Fruit fly (Drosophila melanogaster) whole organism, embryonic: ENCODE measurements around the gene CG14331.

Source experiments
- Ada2b ChIP-seq: fragments of 200-800 bp; sonication (Bioruptor generic); IDR thresholded peaks from 2 replicates; pipeline ENCODE4 v1.3.6; 2022; ENCODE audit warnings: missing biosample characterization, missing genetic modification characterization
- Aef1 ChIP-seq: fragments of 200-800 bp; sonication (Bioruptor generic); IDR thresholded peaks from 3 replicates; pipeline ENCODE4 v1.3.6; 2022; ENCODE audit warnings: missing biosample characterization, missing genetic modification characterization
- CG1024 ChIP-seq: fragments of 200-800 bp; sonication (Bioruptor generic); IDR thresholded peaks from 2 replicates; pipeline ENCODE4 v1.3.6; 2022; ENCODE audit warnings: missing biosample characterization, missing genetic modification characterization
- CG10959 ChIP-seq: fragments of 200-800 bp; sonication (Bioruptor generic); IDR thresholded peaks from 2 replicates; pipeline ENCODE4 v1.3.6; 2022; ENCODE audit warnings: missing biosample characterization, missing genetic modification characterization
- CG12104 ChIP-seq: fragments of 200-800 bp; sonication (Bioruptor generic); optimal IDR thresholded peaks from 3 replicates; lab custom pipeline; 2016; ENCODE audit warnings: missing biosample characterization, missing genetic modification characterization
- CG1233 ChIP-seq: fragments of 200-800 bp; sonication (Bioruptor generic); optimal IDR thresholded peaks from 4 replicates; lab custom pipeline; 2018; ENCODE audit warnings: missing biosample characterization, mild to moderate bottlenecking, missing genetic modification characterization
- CG15696 ChIP-seq: fragments of 200-800 bp; sonication (Bioruptor generic); optimal IDR thresholded peaks from 2 replicates; lab custom pipeline; 2019; ENCODE audit warnings: missing biosample characterization, mild to moderate bottlenecking, missing genetic modification characterization, moderate library complexity
- CG17328 ChIP-seq: fragments of 200-800 bp; sonication (Bioruptor generic); IDR thresholded peaks from 2 replicates; pipeline ENCODE4 v1.3.6; 2022; ENCODE audit warnings: missing biosample characterization, missing genetic modification characterization
- CG17361 ChIP-seq: fragments of 200-800 bp; sonication (Bioruptor generic); IDR thresholded peaks from 3 replicates; pipeline ENCODE4 v1.3.6; 2022; ENCODE audit warnings: missing biosample characterization, missing genetic modification characterization
- CG17385 ChIP-seq: fragments of 200-800 bp; sonication (Bioruptor generic); optimal IDR thresholded peaks from 3 replicates; lab custom pipeline; 2018; ENCODE audit warnings: missing biosample characterization, mild to moderate bottlenecking, missing genetic modification characterization
- CG18599 ChIP-seq: fragments of 200-800 bp; sonication (Bioruptor generic); optimal IDR thresholded peaks from 3 replicates; lab custom pipeline; 2017; ENCODE audit warnings: missing biosample characterization, missing genetic modification characterization, mild to moderate bottlenecking, moderate library complexity, missing genetic modification reagents
- CG2712 ChIP-seq: fragments of 200-800 bp; optimal IDR thresholded peaks from 3 replicates; lab custom pipeline; 2019; ENCODE audit warnings: missing biosample characterization, mild to moderate bottlenecking, missing genetic modification characterization, moderate library complexity
- CG31388 ChIP-seq: fragments of 200-800 bp; sonication (Bioruptor generic); optimal IDR thresholded peaks from 2 replicates; lab custom pipeline; 2016; ENCODE audit warnings: missing biosample characterization, missing genetic modification characterization
- CG3407 ChIP-seq: fragments of 200-800 bp; sonication (Bioruptor generic); optimal IDR thresholded peaks from 2 replicates; lab custom pipeline; 2018; ENCODE audit warnings: missing biosample characterization, mild to moderate bottlenecking, missing genetic modification characterization
- CG6854 ChIP-seq: fragments of 200-800 bp; sonication (Bioruptor generic); optimal IDR thresholded peaks from 3 replicates; lab custom pipeline; 2017; ENCODE audit warnings: missing biosample characterization, mild to moderate bottlenecking, missing genetic modification characterization
- CG7556 ChIP-seq: fragments of 200-800 bp; sonication (Bioruptor generic); optimal IDR thresholded peaks from 2 replicates; lab custom pipeline; 2017; ENCODE audit warnings: missing biosample characterization, mild to moderate bottlenecking, missing genetic modification characterization
- CG7839 ChIP-seq: fragments of 200-800 bp; sonication (Bioruptor generic); optimal IDR thresholded peaks from 3 replicates; lab custom pipeline; 2018; ENCODE audit warnings: missing biosample characterization, mild to moderate bottlenecking, missing genetic modification characterization, moderate library complexity
- CG7963 ChIP-seq: fragments of 200-800 bp; sonication (Bioruptor generic); IDR thresholded peaks from 3 replicates; pipeline ENCODE4 v1.3.6; 2022; ENCODE audit warnings: missing biosample characterization, missing genetic modification characterization; ENCODE audit not compliant: partially characterized antibody
- CG8478 ChIP-seq: fragments of >200 bp; optimal IDR thresholded peaks from 2 replicates; lab custom pipeline; 2018
- CG9609 ChIP-seq: fragments of 200-800 bp; sonication (Bioruptor generic); optimal IDR thresholded peaks from 3 replicates; lab custom pipeline; 2016; ENCODE audit warnings: missing biosample characterization, missing genetic modification characterization
- CoRest ChIP-seq: fragments of 200-800 bp; sonication (Bioruptor generic); optimal IDR thresholded peaks from 3 replicates; lab custom pipeline; 2018; ENCODE audit warnings: missing biosample characterization, mild to moderate bottlenecking, missing genetic modification characterization, moderate library complexity
- Deaf1 ChIP-seq: fragments of 200-800 bp; optimal IDR thresholded peaks from 3 replicates; lab custom pipeline; 2019; ENCODE audit warnings: missing biosample characterization, mild to moderate bottlenecking, missing genetic modification characterization, moderate library complexity
- E2f1 ChIP-seq: fragments of 200-800 bp; sonication (Bioruptor generic); IDR thresholded peaks from 2 replicates; pipeline ENCODE4 v1.3.6; 2022; ENCODE audit warnings: missing biosample characterization, missing genetic modification characterization
- Fer1 ChIP-seq: fragments of 200-800 bp; sonication (Bioruptor generic); optimal IDR thresholded peaks from 2 replicates; lab custom pipeline; 2017; ENCODE audit warnings: missing biosample characterization, mild to moderate bottlenecking, missing genetic modification characterization
- Fer3 ChIP-seq: fragments of 200-800 bp; sonication (Bioruptor generic); optimal IDR thresholded peaks from 2 replicates; lab custom pipeline; 2018; ENCODE audit warnings: missing biosample characterization, mild to moderate bottlenecking, missing genetic modification characterization, moderate library complexity
- HLH4C ChIP-seq: fragments of 200-800 bp; sonication (Bioruptor generic); IDR thresholded peaks from 3 replicates; pipeline ENCODE4 v1.3.6; 2022; ENCODE audit warnings: missing biosample characterization, missing genetic modification characterization; ENCODE audit not compliant: partially characterized antibody
- Hr51 ChIP-seq, 2 experiments: fragments of 200-800 bp; sonication (Bioruptor generic); optimal IDR thresholded peaks; 2 replicates in 1 of 2; 3 replicates in 1 of 2; lab custom pipeline; 2016 to 2018; ENCODE audit warnings: missing biosample characterization in 2 of 2, missing genetic modification characterization in 2 of 2, mild to moderate bottlenecking in 1 of 2, moderate library complexity in 1 of 2
- Meics ChIP-seq: fragments of 200-800 bp; sonication (Bioruptor generic); optimal IDR thresholded peaks from 2 replicates; lab custom pipeline; 2017; ENCODE audit warnings: missing biosample characterization, mild to moderate bottlenecking, missing genetic modification characterization
- NFAT ChIP-seq: fragments of 200-800 bp; sonication (Bioruptor generic); IDR thresholded peaks from 2 replicates; pipeline ENCODE4 v1.3.6; 2022; ENCODE audit warnings: missing biosample characterization, missing genetic modification characterization
- Pdp1 ChIP-seq, 2 experiments: fragments of 200-800 bp; sonication (Bioruptor generic); optimal IDR thresholded peaks; 3 replicates each; lab custom pipeline; 2016; ENCODE audit warnings: missing biosample characterization in 2 of 2, missing genetic modification characterization in 2 of 2, mild to moderate bottlenecking in 1 of 2, moderate library complexity in 1 of 2
- Six4 ChIP-seq: fragments of 200-800 bp; sonication (Bioruptor generic); optimal IDR thresholded peaks from 2 replicates; lab custom pipeline; 2016; ENCODE audit warnings: missing biosample characterization, missing genetic modification characterization
- chif ChIP-seq, 2 experiments: fragments of 200-800 bp; sonication (Bioruptor generic); optimal IDR thresholded peaks; 3 replicates each; lab custom pipeline; 2016; ENCODE audit warnings: missing biosample characterization in 2 of 2, missing genetic modification characterization in 2 of 2
- crp ChIP-seq, 2 experiments: fragments of 200-800 bp; sonication (Bioruptor generic); optimal IDR thresholded peaks; 2 replicates in 1 of 2; 3 replicates in 1 of 2; lab custom pipeline; 2017; ENCODE audit warnings: missing biosample characterization in 2 of 2, missing genetic modification characterization in 2 of 2, mild to moderate bottlenecking in 1 of 2, moderate library complexity in 1 of 2
- esg ChIP-seq: fragments of 200-800 bp; sonication (Bioruptor generic); conservative IDR thresholded peaks from 2 replicates; pipeline ENCODE4 v1.3.6; 2022; ENCODE audit warnings: missing biosample characterization, missing genetic modification characterization
- gce ChIP-seq: fragments of 200-800 bp; sonication (Bioruptor generic); IDR thresholded peaks from 3 replicates; pipeline ENCODE4 v1.3.6; 2022; ENCODE audit warnings: missing biosample characterization, missing genetic modification characterization
- gcm ChIP-seq: fragments of 200-800 bp; sonication (Bioruptor generic); optimal IDR thresholded peaks from 2 replicates; lab custom pipeline; 2019; ENCODE audit warnings: missing biosample characterization, mild to moderate bottlenecking, missing genetic modification characterization, moderate library complexity
- gem ChIP-seq: fragments of 200-800 bp; sonication (Bioruptor generic); optimal IDR thresholded peaks from 2 replicates; lab custom pipeline; 2019; ENCODE audit warnings: missing biosample characterization, mild to moderate bottlenecking, missing genetic modification characterization, moderate library complexity
- gt ChIP-seq: fragments of 200-800 bp; sonication (Bioruptor generic); IDR thresholded peaks from 2 replicates; pipeline ENCODE4 v1.3.6; 2022; ENCODE audit warnings: missing biosample characterization, missing genetic modification characterization
- nerfin-1 ChIP-seq: fragments of 200-800 bp; sonication (Bioruptor generic); optimal IDR thresholded peaks from 3 replicates; lab custom pipeline; 2019; ENCODE audit warnings: missing biosample characterization, mild to moderate bottlenecking, missing genetic modification characterization, moderate library complexity
- p53 ChIP-seq: fragments of 200-800 bp; sonication (Bioruptor generic); optimal IDR thresholded peaks from 2 replicates; lab custom pipeline; 2016; ENCODE audit warnings: missing biosample characterization, missing genetic modification characterization
- pan ChIP-seq, 4 experiments: fragments of >200 bp in 3 of 4; fragments of 200-800 bp in 1 of 4; sonication (Bioruptor generic) in 1 of 4; optimal IDR thresholded peaks in 3 of 4; IDR thresholded peaks in 1 of 4; 2 replicates each; pipeline versions ENCODE4 v1.3.6 to Lab custom; 2017 to 2022; ENCODE audit warnings: missing biosample characterization in 2 of 4, missing genetic modification characterization in 2 of 4, mixed read lengths in 1 of 4
- ranshi ChIP-seq: fragments of 200-800 bp; sonication (Bioruptor generic); IDR thresholded peaks from 2 replicates; pipeline ENCODE4 v1.3.6; 2022; ENCODE audit warnings: missing biosample characterization, missing genetic modification characterization
- sens ChIP-seq: fragments of 200-800 bp; sonication (Bioruptor generic); peaks from one replicate; lab custom pipeline; 2016; ENCODE audit warnings: missing biosample characterization, missing genetic modification characterization
- slou ChIP-seq: fragments of 200-800 bp; sonication (Bioruptor generic); optimal IDR thresholded peaks from 3 replicates; lab custom pipeline; 2016; ENCODE audit warnings: missing biosample characterization, missing genetic modification characterization
- tap ChIP-seq: fragments of 200-800 bp; optimal IDR thresholded peaks from 3 replicates; lab custom pipeline; 2019; ENCODE audit warnings: missing biosample characterization, mild to moderate bottlenecking, missing genetic modification characterization, moderate library complexity
- ttk ChIP-seq: fragments of 200-800 bp; sonication (Bioruptor generic); IDR thresholded peaks from 2 replicates; pipeline ENCODE4 v2.1.2; 2022; ENCODE audit warnings: missing biosample characterization, missing genetic modification characterization
- twi ChIP-seq: fragments of 200-800 bp; optimal IDR thresholded peaks from 2 replicates; lab custom pipeline; 2019; ENCODE audit warnings: missing biosample characterization, mild to moderate bottlenecking, missing genetic modification characterization, moderate library complexity
- vnd ChIP-seq: fragments of 200-800 bp; sonication (Bioruptor generic); IDR thresholded peaks from 3 replicates; pipeline ENCODE4 v1.3.6; 2022; ENCODE audit warnings: missing biosample characterization, missing genetic modification characterization; ENCODE audit not compliant: partially characterized antibody
- zen ChIP-seq: fragments of 200-800 bp; sonication (Bioruptor generic); optimal IDR thresholded peaks from 3 replicates; lab custom pipeline; 2018; ENCODE audit warnings: missing biosample characterization, mild to moderate bottlenecking, missing genetic modification characterization, moderate library complexity

The CG14331 gene

DNA sequence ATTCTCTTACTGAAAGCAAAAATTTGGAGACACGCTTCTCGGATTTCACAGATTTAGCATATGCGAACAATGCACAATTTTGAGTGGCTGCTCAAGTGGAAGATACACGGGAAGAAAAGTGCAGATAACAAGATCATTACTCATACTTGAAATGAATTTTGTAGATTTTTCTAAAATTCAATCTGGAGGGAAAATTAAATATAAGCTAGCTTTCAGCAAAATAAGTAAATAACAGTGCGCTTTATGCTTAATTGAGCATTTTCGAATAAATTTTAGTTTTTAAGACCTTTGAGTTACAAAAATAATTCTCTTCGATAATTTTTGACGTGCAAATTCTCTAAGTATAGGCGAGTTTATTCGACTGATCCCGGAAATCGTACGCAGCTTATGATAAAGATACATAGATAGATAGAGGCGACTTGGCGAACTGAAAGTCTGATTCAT, 39.8 kb downstream of the CG14331 start (continued):
- TF ChIP-seq gce (GFP tag; lab: Robert Waterston, UW) (no peak), tap (tag; lab: Kevin White, UChicago) (peak; percentile 17), CG12104 (GFP tag; lab: Kevin White, UChicago) (peak; percentile 49), CG15696 (peak; percentile 74), p53 (GFP tag; lab: Kevin White, UChicago) (peak; percentile 2), Pdp1 (GFP tag; optimal IDR thresholded peaks at IDR 0.05; lab: Kevin White, UChicago) (peak in 1 of 2 experiments; percentile 24), CG31388 (GFP tag; lab: Kevin White, UChicago) (no peak), NFAT (GFP tag; lab: Robert Waterston, UW) (no peak), CG3407 (GFP tag; lab: Kevin White, UChicago) (no peak), CG17385 (GFP tag; lab: Kevin White, UChicago) (no peak), Fer3 (tag; lab: Kevin White, UChicago) (peak; percentile 58), CoRest (tag; lab: Kevin White, UChicago) (peak; percentile 3), E2f1 (GFP tag; lab: Robert Waterston, UW) (peak; percentile 48; the same call in 1 of the 2 replicates), nerfin-1 (tag; lab: Kevin White, UChicago) (peak; percentile 49), gt (no peak), CG10959 (GFP tag; lab: Robert Waterston, UW) (no peak), CG7839 (tag; lab: Kevin White, UChicago) (peak; percentile 76), gem (tag; lab: Kevin White, UChicago) (peak; percentile 76), CG8478 (lab: Kevin White, UChicago) (no peak), twi (tag; lab: Kevin White, UChicago) (peak; percentile 79), CG7963 (no peak), Fer1 (GFP tag; lab: Kevin White, UChicago) (peak; percentile 54), CG17328 (GFP tag; lab: Robert Waterston, UW) (no peak), CG6854 (GFP tag; lab: Kevin White, UChicago) (peak; percentile 17), esg (GFP tag; lab: Robert Waterston, UW) (no peak), crp (GFP tag; optimal IDR thresholded peaks at IDR 0.05; lab: Kevin White, UChicago) (no peak), Aef1 (GFP tag; lab: Robert Waterston, UW) (peak; percentile 25; the same call in 2 of the 3 replicates), Meics (GFP tag; lab: Kevin White, UChicago) (peak; percentile 50), sens (peak; percentile 94), CG1233 (GFP tag; lab: Kevin White, UChicago) (peak; percentile 59), Hr51 (GFP tag; optimal IDR thresholded peaks at IDR 0.05; lab: Kevin White, UChicago) (peak in 1 of 2 experiments; percentile 22), CG7556 (GFP tag; lab: Kevin White, UChicago) (peak; percentile 0), gcm (GFP tag; lab: Kevin White, UChicago) (peak; percentile 8), CG18599 (GFP tag; lab: Kevin White, UChicago) (peak; percentile 60), Deaf1 (tag; lab: Kevin White, UChicago) (peak; percentile 8), slou (GFP tag; lab: Kevin White, UChicago) (no peak), CG2712 (tag; lab: Kevin White, UChicago) (peak; percentile 43), ttk (peak; percentile 16; the same call in 1 of the 2 replicates), CG9609 (GFP tag; lab: Kevin White, UChicago) (no peak), zen (tag; lab: Kevin White, UChicago) (peak; percentile 51), CG17361 (peak; percentile 39; the same call in 2 of the 3 replicates), CG1024 (0 out of 2 replicates have a peak, but pooled peaks have one; percentile 17), ranshi (0 out of 2 replicates have a peak, but pooled peaks have one; percentile 16), chif (GFP tag; optimal IDR thresholded peaks at IDR 0.05; lab: Kevin White, UChicago) (peak in 1 of 2 experiments; percentile 49), pan (optimal IDR thresholded peaks at IDR 0.05; lab: Kevin White, UChicago) (no peak), pan (GFP tag; optimal IDR thresholded peaks at IDR 0.05 in 1 of 2, IDR thresholded peaks at IDR 0.05 in 1 of 2) (peak in 1 of 2 experiments; percentile 63), vnd (GFP tag; lab: Robert Waterston, UW) (no peak), Six4 (GFP tag; lab: Kevin White, UChicago) (peak; percentile 47), HLH4C (no peak), Ada2b (GFP tag; lab: Robert Waterston, UW) (peak; percentile 48)
